Fruit fly (Drosophila melanogaster) whole organism, embryonic: ENCODE results near the gene RNF220.
A peak's percentile ranks its signal among the peaks of the same experiment; 100 is the strongest.

Source experiments
- CG1024 ChIP-seq: fragments of 200-800 bp; sonication (Bioruptor generic); IDR thresholded peaks from 2 replicates; pipeline ENCODE4 v1.3.6; 2022; ENCODE audit warnings: missing biosample characterization, missing genetic modification characterization
- CG11093 ChIP-seq: fragments of 200-800 bp; sonication (Bioruptor generic); IDR thresholded peaks from 3 replicates; pipeline ENCODE4 v1.3.6; 2022; ENCODE audit warnings: missing biosample characterization, missing genetic modification characterization
- CG11723 ChIP-seq: fragments of 200-800 bp; sonication (Bioruptor generic); optimal IDR thresholded peaks from 2 replicates; lab custom pipeline; 2017; ENCODE audit warnings: missing biosample characterization, mild to moderate bottlenecking, missing genetic modification characterization
- CG12769 ChIP-seq: fragments of 200-800 bp; sonication (Bioruptor generic); optimal IDR thresholded peaks from 2 replicates; lab custom pipeline; 2019; ENCODE audit warnings: missing biosample characterization, mild to moderate bottlenecking, missing genetic modification characterization, moderate library complexity
- CG13287 ChIP-seq: fragments of 200-800 bp; sonication (Bioruptor generic); IDR thresholded peaks from 2 replicates; pipeline ENCODE4 v1.3.6; 2022; ENCODE audit warnings: missing biosample characterization, missing genetic modification characterization; ENCODE audit not compliant: partially characterized antibody
- CG1602 ChIP-seq: fragments of 200-800 bp; sonication (Bioruptor generic); optimal IDR thresholded peaks from 3 replicates; lab custom pipeline; 2016; ENCODE audit warnings: missing biosample characterization, missing genetic modification characterization
- CG16779 ChIP-seq: fragments of 200-800 bp; sonication (Bioruptor generic); IDR thresholded peaks from 2 replicates; pipeline ENCODE4 v1.3.6; 2022; ENCODE audit warnings: missing biosample characterization, missing genetic modification characterization
- CG17359 ChIP-seq: fragments of 200-800 bp; sonication (Bioruptor generic); optimal IDR thresholded peaks from 3 replicates; lab custom pipeline; 2018; ENCODE audit warnings: missing biosample characterization, mild to moderate bottlenecking, missing genetic modification characterization, moderate library complexity
- CG17612 ChIP-seq: fragments of 200-800 bp; sonication (Bioruptor generic); IDR thresholded peaks from 2 replicates; pipeline ENCODE4 v1.3.6; 2022; ENCODE audit warnings: missing biosample characterization, missing genetic modification characterization
- CG18599 ChIP-seq: fragments of 200-800 bp; sonication (Bioruptor generic); optimal IDR thresholded peaks from 3 replicates; lab custom pipeline; 2017; ENCODE audit warnings: missing biosample characterization, missing genetic modification characterization, mild to moderate bottlenecking, moderate library complexity, missing genetic modification reagents
- CG31388 ChIP-seq: fragments of 200-800 bp; sonication (Bioruptor generic); optimal IDR thresholded peaks from 2 replicates; lab custom pipeline; 2016; ENCODE audit warnings: missing biosample characterization, missing genetic modification characterization
- CG6765 ChIP-seq: fragments of 200-800 bp; sonication (Bioruptor generic); optimal IDR thresholded peaks from 3 replicates; lab custom pipeline; 2017; ENCODE audit warnings: missing biosample characterization, mild to moderate bottlenecking, missing genetic modification characterization
- CG7987 ChIP-seq: fragments of 200-800 bp; sonication (Bioruptor generic); optimal IDR thresholded peaks from 2 replicates; lab custom pipeline; 2018; ENCODE audit warnings: missing biosample characterization, mild to moderate bottlenecking, missing genetic modification characterization, moderate library complexity
- Dbx ChIP-seq: fragments of 200-800 bp; sonication (Bioruptor generic); IDR thresholded peaks from 3 replicates; pipeline ENCODE4 v1.3.6; 2022; ENCODE audit warnings: missing biosample characterization, missing genetic modification characterization
- Ets65A ChIP-seq: fragments of 200-800 bp; sonication (Bioruptor generic); peaks from one replicate; lab custom pipeline; 2016; ENCODE audit warnings: missing biosample characterization, missing genetic modification characterization
- HLH3B ChIP-seq: fragments of 200-800 bp; sonication (Bioruptor generic); IDR thresholded peaks from 2 replicates; pipeline ENCODE4 v1.3.6; 2022; ENCODE audit warnings: missing biosample characterization, missing genetic modification characterization
- HmgD ChIP-seq: fragments of 200-800 bp; sonication (Bioruptor generic); optimal IDR thresholded peaks from 3 replicates; lab custom pipeline; 2016; ENCODE audit warnings: missing biosample characterization, missing genetic modification characterization
- Hr3 ChIP-seq: fragments of 200-800 bp; sonication (Bioruptor generic); optimal IDR thresholded peaks from 3 replicates; lab custom pipeline; 2016; ENCODE audit warnings: missing biosample characterization, missing genetic modification characterization
- Lhr ChIP-seq: fragments of 200-800 bp; sonication (Bioruptor generic); optimal IDR thresholded peaks from 3 replicates; lab custom pipeline; 2017; ENCODE audit warnings: mild to moderate bottlenecking, missing biosample characterization, missing genetic modification reagents, missing genetic modification characterization
- MBD-R2 ChIP-seq: fragments of 200-800 bp; sonication (Bioruptor generic); IDR thresholded peaks from 2 replicates; pipeline ENCODE4 v1.3.6; 2022; ENCODE audit warnings: missing biosample characterization, missing genetic modification characterization
- Neu2 ChIP-seq: fragments of 200-800 bp; sonication (Bioruptor generic); optimal IDR thresholded peaks from 3 replicates; lab custom pipeline; 2016; ENCODE audit warnings: missing biosample characterization, missing genetic modification characterization, borderline replicate concordance
- Scr ChIP-seq: fragments of 200-800 bp; sonication (Bioruptor generic); IDR thresholded peaks from 2 replicates; pipeline ENCODE4 v1.3.6; 2022; ENCODE audit warnings: missing biosample characterization, missing genetic modification characterization; ENCODE audit not compliant: partially characterized antibody
- Trl ChIP-seq, 3 experiments: fragments of >200 bp in 2 of 3; fragments of 200-800 bp in 1 of 3; sonication (Bioruptor generic) in 1 of 3; optimal IDR thresholded peaks; 2 replicates in 1 of 3; 3 replicates in 2 of 3; lab custom pipeline; 2016 to 2017; ENCODE audit warnings: missing biosample characterization in 1 of 3, missing genetic modification characterization in 1 of 3
- Xrp1 ChIP-seq: fragments of 200-800 bp; sonication (Bioruptor generic); IDR thresholded peaks from 2 replicates; pipeline ENCODE4 v1.3.6; 2022; ENCODE audit warnings: missing biosample characterization, missing genetic modification characterization
- bsh ChIP-seq, 2 experiments: fragments of 200-800 bp; sonication (Bioruptor generic); optimal IDR thresholded peaks; 2 replicates each; lab custom pipeline; 2017 to 2018; ENCODE audit warnings: mild to moderate bottlenecking in 2 of 2, missing biosample characterization in 2 of 2, missing genetic modification characterization in 2 of 2, moderate library complexity in 1 of 2
- cg ChIP-seq: fragments of 200-800 bp; sonication (Bioruptor generic); optimal IDR thresholded peaks from 3 replicates; lab custom pipeline; 2019; ENCODE audit warnings: missing biosample characterization, mild to moderate bottlenecking, missing genetic modification characterization, moderate library complexity
- chif ChIP-seq, 2 experiments: fragments of 200-800 bp; sonication (Bioruptor generic); optimal IDR thresholded peaks; 3 replicates each; lab custom pipeline; 2016; ENCODE audit warnings: missing biosample characterization in 2 of 2, missing genetic modification characterization in 2 of 2
- crp ChIP-seq, 2 experiments: fragments of 200-800 bp; sonication (Bioruptor generic); optimal IDR thresholded peaks; 2 replicates in 1 of 2; 3 replicates in 1 of 2; lab custom pipeline; 2017; ENCODE audit warnings: missing biosample characterization in 2 of 2, missing genetic modification characterization in 2 of 2, mild to moderate bottlenecking in 1 of 2, moderate library complexity in 1 of 2
- fd96Cb ChIP-seq: fragments of 200-800 bp; sonication (Bioruptor generic); optimal IDR thresholded peaks from 2 replicates; lab custom pipeline; 2018; ENCODE audit warnings: missing biosample characterization, mild to moderate bottlenecking, missing genetic modification characterization, moderate library complexity
- fu2 ChIP-seq: fragments of 200-800 bp; sonication (Bioruptor generic); optimal IDR thresholded peaks from 2 replicates; lab custom pipeline; 2016; ENCODE audit warnings: missing biosample characterization, missing genetic modification characterization
- gcm2 ChIP-seq: fragments of 200-800 bp; sonication (Bioruptor generic); optimal IDR thresholded peaks from 2 replicates; lab custom pipeline; 2016; ENCODE audit warnings: missing biosample characterization, missing genetic modification characterization
- gsb ChIP-seq: fragments of 200-800 bp; sonication (Bioruptor generic); IDR thresholded peaks from 2 replicates; pipeline ENCODE4 v1.3.6; 2022; ENCODE audit warnings: missing biosample characterization, missing genetic modification characterization
- ham ChIP-seq: fragments of 200-800 bp; sonication (Bioruptor generic); IDR thresholded peaks from 2 replicates; pipeline ENCODE4 v1.3.6; 2022; ENCODE audit warnings: missing biosample characterization, missing genetic modification characterization
- hbn ChIP-seq: fragments of 200-800 bp; sonication (Bioruptor generic); IDR thresholded peaks from 2 replicates; pipeline ENCODE4 v1.3.6; 2022; ENCODE audit warnings: missing biosample characterization, missing genetic modification characterization; ENCODE audit not compliant: partially characterized antibody
- her ChIP-seq: fragments of 200-800 bp; sonication (Bioruptor generic); optimal IDR thresholded peaks from 2 replicates; lab custom pipeline; 2016; ENCODE audit warnings: missing biosample characterization, missing genetic modification characterization
- jumu ChIP-seq: fragments of 200-800 bp; sonication (Bioruptor generic); optimal IDR thresholded peaks from 3 replicates; lab custom pipeline; 2016; ENCODE audit warnings: missing biosample characterization, missing genetic modification characterization
- lbe ChIP-seq: fragments of 200-800 bp; sonication (Bioruptor generic); optimal IDR thresholded peaks from 2 replicates; lab custom pipeline; 2016; ENCODE audit warnings: missing biosample characterization, mild to moderate bottlenecking, missing genetic modification characterization
- org-1 ChIP-seq: fragments of 200-800 bp; sonication (Bioruptor generic); optimal IDR thresholded peaks from 2 replicates; lab custom pipeline; 2017; ENCODE audit warnings: missing biosample characterization, missing genetic modification characterization
- pnt ChIP-seq: fragments of 200-800 bp; sonication (Bioruptor generic); optimal IDR thresholded peaks from 3 replicates; lab custom pipeline; 2016; ENCODE audit warnings: missing biosample characterization, missing genetic modification characterization
- prd ChIP-seq, 3 experiments: fragments of >200 bp in 2 of 3; fragments of 200-800 bp in 1 of 3; sonication (Bioruptor generic) in 1 of 3; optimal IDR thresholded peaks in 2 of 3; IDR thresholded peaks in 1 of 3; 2 replicates in 2 of 3; 3 replicates in 1 of 3; pipeline versions ENCODE4 v1.3.6 to Lab custom; 2017 to 2022; ENCODE audit warnings: missing biosample characterization in 1 of 3, missing genetic modification characterization in 1 of 3
- row ChIP-seq: fragments of 200-800 bp; sonication (Bioruptor generic); IDR thresholded peaks from 3 replicates; pipeline ENCODE4 v1.3.6; 2022; ENCODE audit warnings: missing biosample characterization, missing genetic modification characterization
- salm ChIP-seq: fragments of 200-800 bp; sonication (Bioruptor generic); optimal IDR thresholded peaks from 2 replicates; lab custom pipeline; 2018; ENCODE audit warnings: missing biosample characterization, mild to moderate bottlenecking, missing genetic modification characterization
- sna ChIP-seq: fragments of 200-800 bp; sonication (Bioruptor generic); IDR thresholded peaks from 2 replicates; pipeline ENCODE4 v1.3.6; 2022; ENCODE audit warnings: missing biosample characterization, missing genetic modification characterization; ENCODE audit not compliant: partially characterized antibody
- tin ChIP-seq: fragments of 200-800 bp; sonication (Bioruptor generic); optimal IDR thresholded peaks from 3 replicates; lab custom pipeline; 2016; ENCODE audit warnings: missing biosample characterization, missing genetic modification characterization
- trh ChIP-seq: fragments of 200-800 bp; sonication (Bioruptor generic); optimal IDR thresholded peaks from 2 replicates; lab custom pipeline; 2016; ENCODE audit warnings: missing biosample characterization, missing genetic modification characterization
- usp ChIP-seq: fragments of >200 bp; optimal IDR thresholded peaks from 2 replicates; lab custom pipeline; 2017; ENCODE audit warnings: missing biosample characterization, missing genetic modification characterization
- yki ChIP-seq: fragments of >200 bp; optimal IDR thresholded peaks from 3 replicates; lab custom pipeline; 2018

Gene RNF220

dm6 chr3R:22753895-22754774 lies 27.9 kb upstream of the RNF220 start (continued):
- no peak for TF ChIP-seq yki (lab: Kevin White, UChicago)
- TF ChIP-seq CG16779, result peak; percentile 54; the same call in 1 of the 2 replicates
- TF ChIP-seq her (GFP tag; lab: Kevin White, UChicago), result peak; percentile 27
- peak; percentile 47 for TF ChIP-seq org-1 (GFP tag; lab: Kevin White, UChicago)
- peak; percentile 90 for TF ChIP-seq Ets65A
- peak; percentile 43 for TF ChIP-seq CG1602 (GFP tag; lab: Kevin White, UChicago)
- peak; percentile 54 for TF ChIP-seq CG13287 (GFP tag; lab: Robert Waterston, UW)
- TF ChIP-seq Lhr (GFP tag; lab: Kevin White, UChicago), result no peak
- TF ChIP-seq fu2 (GFP tag; lab: Kevin White, UChicago), result no peak
- peak; percentile 18 for TF ChIP-seq cg
- 0 out of 2 replicates have a peak, but pooled peaks have one; percentile 48 for TF ChIP-seq gsb (GFP tag; lab: Robert Waterston, UW)
- TF ChIP-seq jumu (GFP tag; lab: Kevin White, UChicago), result peak; percentile 45
- no peak for TF ChIP-seq CG11093 (GFP tag; lab: Robert Waterston, UW)
- TF ChIP-seq fd96Cb (tag; lab: Kevin White, UChicago), result peak; percentile 59
- TF ChIP-seq salm, result no peak
- peak; percentile 85 for TF ChIP-seq row
- TF ChIP-seq ham (GFP tag; lab: Robert Waterston, UW), result no peak
- peak in 1 of 2 experiments; percentile 54 for TF ChIP-seq bsh (GFP tag; optimal IDR thresholded peaks at IDR 0.05; lab: Kevin White, UChicago)
- TF ChIP-seq hbn (GFP tag; lab: Robert Waterston, UW), result 0 out of 2 replicates have a peak, but pooled peaks have one; percentile 32
- TF ChIP-seq Neu2 (GFP tag; lab: Kevin White, UChicago), result no peak
- peak in 1 of 2 experiments; percentile 40 for TF ChIP-seq chif (GFP tag; optimal IDR thresholded peaks at IDR 0.05; lab: Kevin White, UChicago)
- peak; percentile 21 for TF ChIP-seq gcm2 (GFP tag; lab: Kevin White, UChicago)
- peak; percentile 23 for TF ChIP-seq CG18599 (GFP tag; lab: Kevin White, UChicago)
- TF ChIP-seq CG31388, result no peak
- no peak for TF ChIP-seq CG1024 (GFP tag; lab: Robert Waterston, UW)
- peak; percentile 41 for TF ChIP-seq CG7987 (GFP tag; lab: Kevin White, UChicago)
- TF ChIP-seq CG17359, result peak; percentile 67
- TF ChIP-seq sna, result peak; percentile 19; the same call in 1 of the 2 replicates
- 0 out of 2 replicates have a peak, but pooled peaks have one; percentile 44 for TF ChIP-seq CG17612
- TF ChIP-seq Hr3 (GFP tag; lab: Kevin White, UChicago), result peak; percentile 60
- TF ChIP-seq trh, result peak; percentile 11
- no peak for TF ChIP-seq Scr (GFP tag; lab: Robert Waterston, UW)
- peak; percentile 78 for TF ChIP-seq Dbx (GFP tag; lab: Robert Waterston, UW)
- TF ChIP-seq Xrp1 (GFP tag; lab: Robert Waterston, UW), result peak; percentile 39; the same call in 1 of the 2 replicates
- TF ChIP-seq tin, result peak; percentile 54
- no peak for TF ChIP-seq usp
- no peak for TF ChIP-seq prd (optimal IDR thresholded peaks at IDR 0.05; lab: Kevin White, UChicago)
- TF ChIP-seq prd (GFP tag; IDR thresholded peaks at IDR 0.05; lab: Robert Waterston, UW), result peak; percentile 49; the same call in 2 of the 3 replicates
- peak; percentile 46 for TF ChIP-seq CG11723
- peak in 1 of 2 experiments; percentile 1 for TF ChIP-seq crp (GFP tag; optimal IDR thresholded peaks at IDR 0.05; lab: Kevin White, UChicago)
- peak; percentile 46 for TF ChIP-seq HLH3B
- peak; percentile 35 for TF ChIP-seq CG12769 (tag; lab: Kevin White, UChicago)
- no peak for TF ChIP-seq HmgD (GFP tag; lab: Kevin White, UChicago)
- TF ChIP-seq MBD-R2, result peak; percentile 23; the same call in 1 of the 2 replicates
- peak; percentile 61 to 66 for TF ChIP-seq Trl (optimal IDR thresholded peaks at IDR 0.05; lab: Kevin White, UChicago)
- peak; percentile 22 for TF ChIP-seq Trl (GFP tag; optimal IDR thresholded peaks at IDR 0.05; lab: Kevin White, UChicago)
- peak; percentile 16 for TF ChIP-seq CG6765 (GFP tag; lab: Kevin White, UChicago)
- TF ChIP-seq pnt, result peak; percentile 47
- no peak for TF ChIP-seq lbe (GFP tag; lab: Kevin White, UChicago)
